Fruit fly (Drosophila melanogaster): Measurements from ENCODE around the gene CG6813.

Gene CG6813

dm6 chr3R:11626571-11626970, at the start of gene CG6813, which contains the start of gene CG18764:
CG6813 (minus strand) TSS chr3R:11626638.
CG18764 (plus strand) TSS chr3R:11626889.
- TF ChIP-seq noc (tag; optimal IDR thresholded peaks at IDR 0.05) = no peak

- peak; percentile 31 for TF ChIP-seq noc (tag; optimal IDR thresholded peaks at IDR 0.05)
Observed at dm6 chr3R:11673955-11674663, 47.7 kb upstream of the CG6813 start, which contains the start of gene CG14715. CG14715 (plus strand) TSS chr3R:11674221.

- no peak for TF ChIP-seq noc (tag; optimal IDR thresholded peaks at IDR 0.05)
Observed at dm6 chr3R:11671784-11672183, 45.3 kb upstream of the CG6813 start.

- TF ChIP-seq noc (tag; optimal IDR thresholded peaks at IDR 0.05) = no peak
Observed at dm6 chr3R:11670888-11671287, 44.5 kb upstream of the CG6813 start.

dm6 chr3R:11669954-11670347, 43.5 kb upstream of the CG6813 start:
- no peak for TF ChIP-seq noc (tag; optimal IDR thresholded peaks at IDR 0.05)

dm6 chr3R:11669017-11669953, 42.8 kb upstream of the CG6813 start:
- no peak for TF ChIP-seq noc (tag; optimal IDR thresholded peaks at IDR 0.05)

- no peak for TF ChIP-seq noc (tag; optimal IDR thresholded peaks at IDR 0.05)
Observed at dm6 chr3R:11665925-11666687, 39.7 kb upstream of the CG6813 start.

dm6 chr3R:11665508-11665907, 39.1 kb upstream of the CG6813 start:
- TF ChIP-seq noc (tag; optimal IDR thresholded peaks at IDR 0.05) = no peak

dm6 chr3R:11663441-11663840, 37.0 kb upstream of the CG6813 start:
- TF ChIP-seq noc (tag; optimal IDR thresholded peaks at IDR 0.05) = no peak

- TF ChIP-seq noc (tag; optimal IDR thresholded peaks at IDR 0.05) = no peak
Observed at dm6 chr3R:11662617-11663016, 36.2 kb upstream of the CG6813 start.

- no peak for TF ChIP-seq noc (tag; optimal IDR thresholded peaks at IDR 0.05)
Observed at dm6 chr3R:11661712-11662111, 35.3 kb upstream of the CG6813 start.

- TF ChIP-seq noc (tag; optimal IDR thresholded peaks at IDR 0.05) = no peak
Observed at dm6 chr3R:11661187-11661586, 34.7 kb upstream of the CG6813 start.

- peak; percentile 62 for TF ChIP-seq noc (tag; optimal IDR thresholded peaks at IDR 0.05)
Observed at dm6 chr3R:11657786-11658193, 31.4 kb upstream of the CG6813 start.

- TF ChIP-seq noc (tag; optimal IDR thresholded peaks at IDR 0.05) = peak; percentile 96
Observed at dm6 chr3R:11656614-11657216, 30.3 kb upstream of the CG6813 start.

- peak; percentile 31 for TF ChIP-seq noc (tag; optimal IDR thresholded peaks at IDR 0.05)
Observed at dm6 chr3R:11655873-11656374, 29.5 kb upstream of the CG6813 start, which contains the start of gene CG42327. CG42327 (plus strand) TSS chr3R:11656149.
